Worm (Caenorhabditis elegans): Measurements from ENCODE around the gene scc-2.

ce11 chrII:217308-217707, 46.2 kb downstream of the scc-2 start:
- TF ChIP-seq dmd-6 (GFP tag; IDR thresholded peaks at IDR 0.05) (no peak), nhr-77 (tag; optimal IDR thresholded peaks at IDR 0.05) (no peak), T26A8.4 (GFP tag; IDR thresholded peaks at IDR 0.05) (no peak)

All from whole organism, L4 larva.